Fruit fly (Drosophila melanogaster) whole organism, embryonic: Measurements from ENCODE around the gene CG32537.

Source experiments
- Ada2b ChIP-seq: fragments of 200-800 bp; sonication (Bioruptor generic); IDR thresholded peaks from 2 replicates; pipeline ENCODE4 v1.3.6; 2022; ENCODE audit warnings: missing biosample characterization, missing genetic modification characterization
- Atf3 ChIP-seq: fragments of 200-800 bp; sonication (Bioruptor generic); optimal IDR thresholded peaks from 3 replicates; lab custom pipeline; 2016; ENCODE audit warnings: missing biosample characterization, missing genetic modification characterization
- Bgb ChIP-seq: fragments of 200-800 bp; sonication (Bioruptor generic); IDR thresholded peaks from 2 replicates; pipeline ENCODE4 v1.3.6; 2022; ENCODE audit warnings: missing biosample characterization, missing genetic modification characterization; ENCODE audit not compliant: partially characterized antibody
- Bteb2 ChIP-seq: fragments of 200-800 bp; sonication (Bioruptor generic); optimal IDR thresholded peaks from 2 replicates; lab custom pipeline; 2016; ENCODE audit warnings: missing biosample characterization, missing genetic modification characterization
- CG11504 ChIP-seq: fragments of 200-800 bp; sonication (Bioruptor generic); optimal IDR thresholded peaks from 3 replicates; lab custom pipeline; 2019; ENCODE audit warnings: missing biosample characterization, mild to moderate bottlenecking, missing genetic modification characterization, moderate library complexity
- CG11723 ChIP-seq: fragments of 200-800 bp; sonication (Bioruptor generic); optimal IDR thresholded peaks from 2 replicates; lab custom pipeline; 2017; ENCODE audit warnings: missing biosample characterization, mild to moderate bottlenecking, missing genetic modification characterization
- CG12299 ChIP-seq: fragments of 200-800 bp; sonication (Bioruptor generic); optimal IDR thresholded peaks from 2 replicates; lab custom pipeline; 2018; ENCODE audit warnings: missing biosample characterization, mild to moderate bottlenecking, missing genetic modification characterization
- CG12769 ChIP-seq: fragments of 200-800 bp; sonication (Bioruptor generic); optimal IDR thresholded peaks from 2 replicates; lab custom pipeline; 2019; ENCODE audit warnings: missing biosample characterization, mild to moderate bottlenecking, missing genetic modification characterization, moderate library complexity
- CG16779 ChIP-seq: fragments of 200-800 bp; sonication (Bioruptor generic); IDR thresholded peaks from 2 replicates; pipeline ENCODE4 v1.3.6; 2022; ENCODE audit warnings: missing biosample characterization, missing genetic modification characterization
- CG17802 ChIP-seq: fragments of 200-800 bp; sonication (Bioruptor generic); optimal IDR thresholded peaks from 2 replicates; lab custom pipeline; 2018; ENCODE audit warnings: missing biosample characterization, mild to moderate bottlenecking, missing genetic modification characterization, moderate library complexity
- CG18599 ChIP-seq: fragments of 200-800 bp; sonication (Bioruptor generic); optimal IDR thresholded peaks from 3 replicates; lab custom pipeline; 2017; ENCODE audit warnings: missing biosample characterization, missing genetic modification characterization, mild to moderate bottlenecking, moderate library complexity, missing genetic modification reagents
- CG30403 ChIP-seq: fragments of 200-800 bp; sonication (Bioruptor generic); optimal IDR thresholded peaks from 3 replicates; lab custom pipeline; 2016; ENCODE audit warnings: missing biosample characterization, missing genetic modification characterization
- CG3163 ChIP-seq: fragments of 200-800 bp; sonication (Bioruptor generic); optimal IDR thresholded peaks from 3 replicates; lab custom pipeline; 2016; ENCODE audit warnings: missing biosample characterization, missing genetic modification characterization
- CG4282 ChIP-seq: fragments of 200-800 bp; sonication (Bioruptor generic); optimal IDR thresholded peaks from 2 replicates; lab custom pipeline; 2016; ENCODE audit warnings: missing biosample characterization, missing genetic modification characterization
- CG4707 ChIP-seq: fragments of 200-800 bp; sonication (Bioruptor generic); optimal IDR thresholded peaks from 2 replicates; lab custom pipeline; 2018; ENCODE audit warnings: missing biosample characterization, mild to moderate bottlenecking, missing genetic modification characterization, moderate library complexity
- CG4730 ChIP-seq: fragments of 200-800 bp; sonication (Bioruptor generic); IDR thresholded peaks from 2 replicates; pipeline ENCODE4 v1.3.6; 2022; ENCODE audit warnings: missing biosample characterization, missing genetic modification characterization
- CG6175 ChIP-seq: fragments of 200-800 bp; sonication (Bioruptor generic); IDR thresholded peaks from 3 replicates; pipeline ENCODE4 v1.3.6; 2022; ENCODE audit warnings: missing biosample characterization, missing genetic modification characterization
- CG6813 ChIP-seq: fragments of 200-800 bp; sonication (Bioruptor generic); optimal IDR thresholded peaks from 2 replicates; lab custom pipeline; 2017; ENCODE audit warnings: missing biosample characterization, missing genetic modification characterization, mild to moderate bottlenecking, moderate library complexity, missing genetic modification reagents
- CG7745 ChIP-seq: fragments of 200-800 bp; sonication (Bioruptor generic); optimal IDR thresholded peaks from 2 replicates; lab custom pipeline; 2018; ENCODE audit warnings: missing biosample characterization, mild to moderate bottlenecking, missing genetic modification characterization, moderate library complexity
- CoRest ChIP-seq: fragments of 200-800 bp; sonication (Bioruptor generic); optimal IDR thresholded peaks from 3 replicates; lab custom pipeline; 2018; ENCODE audit warnings: missing biosample characterization, mild to moderate bottlenecking, missing genetic modification characterization, moderate library complexity
- Ets65A ChIP-seq: fragments of 200-800 bp; sonication (Bioruptor generic); peaks from one replicate; lab custom pipeline; 2016; ENCODE audit warnings: missing biosample characterization, missing genetic modification characterization
- HmgD ChIP-seq: fragments of 200-800 bp; sonication (Bioruptor generic); optimal IDR thresholded peaks from 3 replicates; lab custom pipeline; 2016; ENCODE audit warnings: missing biosample characterization, missing genetic modification characterization
- Hmx ChIP-seq: fragments of 200-800 bp; sonication (Bioruptor generic); optimal IDR thresholded peaks from 2 replicates; lab custom pipeline; 2016; ENCODE audit warnings: missing biosample characterization, missing genetic modification characterization
- Hr3 ChIP-seq: fragments of 200-800 bp; sonication (Bioruptor generic); optimal IDR thresholded peaks from 3 replicates; lab custom pipeline; 2016; ENCODE audit warnings: missing biosample characterization, missing genetic modification characterization
- Kr ChIP-seq: fragments of 200-800 bp; sonication (Bioruptor generic); optimal IDR thresholded peaks from 2 replicates; lab custom pipeline; 2017; ENCODE audit warnings: missing biosample characterization, mild to moderate bottlenecking, missing genetic modification characterization
- Mad ChIP-seq: fragments of 200-800 bp; sonication (Bioruptor generic); optimal IDR thresholded peaks from 2 replicates; lab custom pipeline; 2016; ENCODE audit warnings: missing biosample characterization, missing genetic modification characterization
- Mes4 ChIP-seq: fragments of 200-800 bp; sonication (Bioruptor generic); optimal IDR thresholded peaks from 2 replicates; lab custom pipeline; 2016; ENCODE audit warnings: missing biosample characterization, missing genetic modification characterization
- Nf-YB ChIP-seq: fragments of 200-800 bp; sonication (Bioruptor generic); optimal IDR thresholded peaks from 3 replicates; lab custom pipeline; 2019; ENCODE audit warnings: missing biosample characterization, mild to moderate bottlenecking, missing genetic modification characterization, moderate library complexity
- Ptx1 ChIP-seq: fragments of 200-800 bp; sonication (Bioruptor generic); IDR thresholded peaks from 2 replicates; pipeline ENCODE4 v1.3.6; 2022; ENCODE audit warnings: missing biosample characterization, missing genetic modification characterization
- Spps ChIP-seq: fragments of 200-800 bp; sonication (Bioruptor generic); optimal IDR thresholded peaks from 2 replicates; lab custom pipeline; 2018; ENCODE audit warnings: missing biosample characterization, mild to moderate bottlenecking, missing genetic modification characterization
- amos ChIP-seq: fragments of 200-800 bp; sonication (Bioruptor generic); IDR thresholded peaks from 2 replicates; pipeline ENCODE4 v1.3.6; 2022; ENCODE audit warnings: missing biosample characterization, missing genetic modification characterization; ENCODE audit not compliant: partially characterized antibody
- ap ChIP-seq: fragments of 200-800 bp; sonication (Bioruptor generic); IDR thresholded peaks from 2 replicates; pipeline ENCODE4 v1.3.6; 2022; ENCODE audit warnings: missing biosample characterization, missing genetic modification characterization
- ash1 ChIP-seq: fragments of 200-800 bp; sonication (Bioruptor generic); optimal IDR thresholded peaks from 2 replicates; lab custom pipeline; 2018; ENCODE audit warnings: missing biosample characterization, mild to moderate bottlenecking, missing genetic modification characterization
- bbx ChIP-seq: fragments of 200-800 bp; sonication (Bioruptor generic); IDR thresholded peaks from 2 replicates; pipeline ENCODE4 v1.3.6; 2022; ENCODE audit warnings: missing biosample characterization, missing genetic modification characterization; ENCODE audit not compliant: partially characterized antibody
- cato ChIP-seq: fragments of 200-800 bp; sonication (Bioruptor generic); optimal IDR thresholded peaks from 2 replicates; lab custom pipeline; 2016; ENCODE audit warnings: missing biosample characterization, missing genetic modification characterization, borderline replicate concordance
- chm ChIP-seq: fragments of 200-800 bp; sonication (Bioruptor generic); IDR thresholded peaks from 2 replicates; pipeline ENCODE4 v1.3.6; 2022; ENCODE audit warnings: missing biosample characterization, missing genetic modification characterization
- da ChIP-seq: fragments of 200-800 bp; sonication (Bioruptor generic); optimal IDR thresholded peaks from 2 replicates; lab custom pipeline; 2016; ENCODE audit warnings: missing biosample characterization, missing genetic modification characterization
- esg ChIP-seq: fragments of 200-800 bp; sonication (Bioruptor generic); conservative IDR thresholded peaks from 2 replicates; pipeline ENCODE4 v1.3.6; 2022; ENCODE audit warnings: missing biosample characterization, missing genetic modification characterization
- ind ChIP-seq: fragments of 200-800 bp; sonication (Bioruptor generic); optimal IDR thresholded peaks from 3 replicates; lab custom pipeline; 2016; ENCODE audit warnings: missing biosample characterization, missing genetic modification characterization
- kay ChIP-seq: fragments of 200-800 bp; sonication (Bioruptor generic); optimal IDR thresholded peaks from 2 replicates; lab custom pipeline; 2016; ENCODE audit warnings: missing biosample characterization, missing genetic modification characterization
- lab ChIP-seq: fragments of 200-800 bp; sonication (Bioruptor generic); optimal IDR thresholded peaks from 3 replicates; lab custom pipeline; 2017; ENCODE audit warnings: missing biosample characterization, missing genetic modification characterization, mild to moderate bottlenecking, moderate library complexity, missing genetic modification reagents
- onecut ChIP-seq: fragments of 200-800 bp; sonication (Bioruptor generic); IDR thresholded peaks from 2 replicates; pipeline ENCODE4 v1.3.6; 2022; ENCODE audit warnings: missing biosample characterization, missing genetic modification characterization
- pan ChIP-seq, 4 experiments: fragments of >200 bp in 3 of 4; fragments of 200-800 bp in 1 of 4; sonication (Bioruptor generic) in 1 of 4; optimal IDR thresholded peaks in 3 of 4; IDR thresholded peaks in 1 of 4; 2 replicates each; pipeline versions ENCODE4 v1.3.6 to Lab custom; 2017 to 2022; ENCODE audit warnings: missing biosample characterization in 2 of 4, missing genetic modification characterization in 2 of 4, mixed read lengths in 1 of 4
- prd ChIP-seq, 3 experiments: fragments of >200 bp in 2 of 3; fragments of 200-800 bp in 1 of 3; sonication (Bioruptor generic) in 1 of 3; optimal IDR thresholded peaks in 2 of 3; IDR thresholded peaks in 1 of 3; 2 replicates in 2 of 3; 3 replicates in 1 of 3; pipeline versions ENCODE4 v1.3.6 to Lab custom; 2017 to 2022; ENCODE audit warnings: missing biosample characterization in 1 of 3, missing genetic modification characterization in 1 of 3
- psq ChIP-seq: fragments of 200-800 bp; sonication (Bioruptor generic); optimal IDR thresholded peaks from 2 replicates; lab custom pipeline; 2017; ENCODE audit warnings: missing biosample characterization, missing genetic modification characterization
- sr ChIP-seq: fragments of 200-800 bp; sonication (Bioruptor generic); IDR thresholded peaks from 3 replicates; pipeline ENCODE4 v1.3.6; 2022; ENCODE audit warnings: missing biosample characterization, missing genetic modification characterization
- unc-4 ChIP-seq: fragments of 200-800 bp; sonication (Bioruptor generic); IDR thresholded peaks from 2 replicates; pipeline ENCODE4 v1.3.6; 2022; ENCODE audit warnings: missing biosample characterization, missing genetic modification characterization; ENCODE audit not compliant: partially characterized antibody
- zf30C ChIP-seq: fragments of 200-800 bp; sonication (Bioruptor generic); optimal IDR thresholded peaks from 3 replicates; lab custom pipeline; 2018; ENCODE audit warnings: missing biosample characterization, mild to moderate bottlenecking, missing genetic modification characterization

Gene CG32537

dm6 chrX:19289318-19289970 lies 13.1 kb upstream of the CG32537 start (continued):
- peak; percentile 34 for TF ChIP-seq da (GFP tag; lab: Kevin White, UChicago)
- TF ChIP-seq onecut (GFP tag; lab: Robert Waterston, UW) = peak; percentile 90
- no peak for TF ChIP-seq Bgb (GFP tag; lab: Robert Waterston, UW)
- peak; percentile 90 for TF ChIP-seq Mes4 (GFP tag; lab: Kevin White, UChicago)
- TF ChIP-seq CoRest (tag; lab: Kevin White, UChicago) = peak; percentile 87
- TF ChIP-seq Bteb2 = peak; percentile 54
- TF ChIP-seq lab (GFP tag; lab: Kevin White, UChicago) = peak; percentile 90
- TF ChIP-seq CG6813 (GFP tag; lab: Kevin White, UChicago) = peak; percentile 82
- peak; percentile 94 for TF ChIP-seq Ada2b
- peak; percentile 66; the same call in 1 of the 3 replicates for TF ChIP-seq CG6175 (GFP tag; lab: Robert Waterston, UW)
- peak; percentile 24 for TF ChIP-seq ash1 (GFP tag; lab: Kevin White, UChicago)
- TF ChIP-seq Spps (tag; lab: Kevin White, UChicago) = peak; percentile 68
- no peak for TF ChIP-seq unc-4
- TF ChIP-seq esg = peak; percentile 91
- peak; percentile 89 for TF ChIP-seq CG30403 (GFP tag; lab: Kevin White, UChicago)
- peak; percentile 2 for TF ChIP-seq psq (GFP tag; lab: Kevin White, UChicago)
- peak; percentile 89 for TF ChIP-seq chm (GFP tag; lab: Robert Waterston, UW)
- TF ChIP-seq Ets65A (GFP tag; lab: Kevin White, UChicago) = peak; percentile 98
- peak; percentile 88 for TF ChIP-seq sr (GFP tag; lab: Robert Waterston, UW)
- no peak for TF ChIP-seq CG4282
- peak; percentile 80 for TF ChIP-seq cato (GFP tag; lab: Kevin White, UChicago)
- peak; percentile 72 for TF ChIP-seq kay (GFP tag; lab: Kevin White, UChicago)
- TF ChIP-seq amos (GFP tag; lab: Robert Waterston, UW) = no peak
- peak; percentile 83 for TF ChIP-seq Mad (GFP tag; lab: Kevin White, UChicago)
- peak; percentile 83 for TF ChIP-seq CG12299 (tag; lab: Kevin White, UChicago)
- no peak for TF ChIP-seq zf30C (GFP tag; lab: Kevin White, UChicago)
- peak; percentile 91 for TF ChIP-seq CG11504
- TF ChIP-seq bbx (GFP tag; lab: Robert Waterston, UW) = no peak
- peak; percentile 86 for TF ChIP-seq CG4707 (GFP tag; lab: Kevin White, UChicago)
- peak; percentile 94 for TF ChIP-seq Ptx1 (GFP tag; lab: Robert Waterston, UW)
- no peak for TF ChIP-seq pan (optimal IDR thresholded peaks at IDR 0.05; lab: Kevin White, UChicago)
- peak in 1 of 2 experiments; percentile 95 for TF ChIP-seq pan (GFP tag; optimal IDR thresholded peaks at IDR 0.05 in 1 of 2, IDR thresholded peaks at IDR 0.05 in 1 of 2)
- peak; percentile 70 for TF ChIP-seq Nf-YB
- TF ChIP-seq CG12769 = peak; percentile 92
- TF ChIP-seq Hr3 (GFP tag; lab: Kevin White, UChicago) = peak; percentile 77
- peak; percentile 90 for TF ChIP-seq ind (GFP tag; lab: Kevin White, UChicago)
- TF ChIP-seq Kr = no peak
- TF ChIP-seq CG18599 (GFP tag; lab: Kevin White, UChicago) = peak; percentile 82
- peak; percentile 76 for TF ChIP-seq CG17802
- TF ChIP-seq HmgD = peak; percentile 41
- peak; percentile 84 for TF ChIP-seq CG11723
- TF ChIP-seq CG7745 (tag; lab: Kevin White, UChicago) = no peak
- TF ChIP-seq Hmx (GFP tag; lab: Kevin White, UChicago) = peak; percentile 36
- TF ChIP-seq prd (optimal IDR thresholded peaks at IDR 0.05; lab: Kevin White, UChicago) = no peak
- TF ChIP-seq prd (GFP tag; IDR thresholded peaks at IDR 0.05; lab: Robert Waterston, UW) = peak; percentile 93
- TF ChIP-seq CG16779 = peak; percentile 77
- peak; percentile 72 for TF ChIP-seq Atf3 (GFP tag; lab: Kevin White, UChicago)
- TF ChIP-seq ap (GFP tag; lab: Robert Waterston, UW) = peak; percentile 92
- peak; percentile 61 for TF ChIP-seq CG3163
- peak; percentile 85 for TF ChIP-seq CG4730 (GFP tag; lab: Robert Waterston, UW)
